Worm (Caenorhabditis elegans): ENCODE data around the gene F52H3.11.

DNA sequence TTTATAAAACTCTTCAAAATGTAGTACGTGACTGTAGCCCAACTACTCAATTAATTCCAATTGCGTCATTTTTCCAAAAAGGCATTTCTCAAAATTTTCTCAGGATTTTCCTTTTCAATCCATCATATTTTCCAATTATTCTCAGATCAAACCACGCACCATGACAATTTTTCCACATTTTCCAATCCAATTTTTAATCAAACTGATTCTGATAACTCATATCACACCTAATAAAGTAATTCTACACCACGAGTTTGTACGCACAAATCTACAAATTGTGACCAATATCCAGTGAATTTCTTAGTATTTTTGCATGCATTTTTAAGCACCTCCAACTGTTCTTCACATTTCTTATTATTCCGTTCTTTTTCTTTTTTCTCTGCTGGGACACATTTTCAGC, 6.5 kb upstream of the F52H3.11 start:
- TF ChIP-seq ZK546.5 (tag; optimal IDR thresholded peaks at IDR 0.05) (no peak), skn-1 (tag; optimal IDR thresholded peaks at IDR 0.05) (no peak), unc-39 (tag; optimal IDR thresholded peaks at IDR 0.05) (no peak), fkh-10 (GFP tag; optimal IDR thresholded peaks at IDR 0.05) (no peak), elt-1 (tag; optimal IDR thresholded peaks at IDR 0.05) (no peak), fos-1 (tag; optimal IDR thresholded peaks at IDR 0.05) (no peak), nhr-25 (tag; optimal IDR thresholded peaks at IDR 0.05) (no peak), mml-1 (tag; optimal IDR thresholded peaks at IDR 0.05) (no peak), nhr-76 (tag; optimal IDR thresholded peaks at IDR 0.05) (no peak), mdl-1 (tag; optimal IDR thresholded peaks at IDR 0.05) (no peak)
